Worm (Caenorhabditis elegans) whole organism, L1 larva: ENCODE results near the gene ndua-12.

Experiments used
- C04F5.9 ChIP-seq: sonication (generic microtip); optimal IDR thresholded peaks from 2 replicates; lab custom pipeline; 2016; ENCODE audit warnings: missing genetic modification characterization, missing compliant biosample characterization
- C16A3.4 ChIP-seq: fragments of 150-350 bp; optimal IDR thresholded peaks from 2 replicates; lab custom pipeline; 2014; ENCODE audit warnings: missing biosample characterization, missing genetic modification characterization
- C34B4.2 ChIP-seq: sonication (generic microtip); optimal IDR thresholded peaks from 2 replicates; lab custom pipeline; 2017; ENCODE audit warnings: mild to moderate bottlenecking, missing genetic modification characterization, missing compliant biosample characterization
- F16B12.6 ChIP-seq: fragments of 150-350 bp; optimal IDR thresholded peaks from 2 replicates; lab custom pipeline; 2014; ENCODE audit warnings: missing biosample characterization, missing genetic modification characterization
- Y116A8C.19 ChIP-seq: sonication (generic microtip); optimal IDR thresholded peaks from 2 replicates; lab custom pipeline; 2016; ENCODE audit warnings: missing compliant biosample characterization, missing genetic modification characterization, borderline replicate concordance
- alr-1 ChIP-seq: fragments of 200-800 bp; sonication (Bioruptor generic); optimal IDR thresholded peaks from 2 replicates; lab custom pipeline; 2018; ENCODE audit warnings: borderline replicate concordance, mild to moderate bottlenecking, missing genetic modification characterization, missing compliant biosample characterization
- ama-1 ChIP-seq: fragments of 150-350 bp; optimal IDR thresholded peaks from 2 replicates; lab custom pipeline; 2014
- blmp-1 ChIP-seq: fragments of 150-350 bp; optimal IDR thresholded peaks from 2 replicates; lab custom pipeline; 2014; ENCODE audit warnings: missing biosample characterization, missing genetic modification characterization
- ceh-8 ChIP-seq: fragments of 200-800 bp; sonication (Bioruptor generic); optimal IDR thresholded peaks from 2 replicates; lab custom pipeline; 2018; ENCODE audit warnings: mild to moderate bottlenecking, missing genetic modification characterization, moderate library complexity, missing compliant biosample characterization
- ceh-88 ChIP-seq: fragments of 200-800 bp; sonication (Bioruptor generic); IDR thresholded peaks from 2 replicates; pipeline ENCODE4 v1.3.6; 2022; ENCODE audit warnings: missing genetic modification characterization, missing compliant biosample characterization
- ces-1 ChIP-seq: fragments of 150-350 bp; optimal IDR thresholded peaks from 2 replicates; lab custom pipeline; 2014; ENCODE audit warnings: missing biosample characterization, missing genetic modification reagents, missing genetic modification characterization
- dpl-1 ChIP-seq, 3 experiments: fragments of 150-350 bp in 2 of 3; sonication (generic microtip) in 1 of 3; optimal IDR thresholded peaks; 2 replicates each; lab custom pipeline; 2014 to 2017; ENCODE audit warnings: missing biosample characterization in 3 of 3, missing genetic modification characterization in 3 of 3, missing genetic modification reagents in 3 of 3
- dsc-1 ChIP-seq: sonication (generic microtip); optimal IDR thresholded peaks from 2 replicates; lab custom pipeline; 2016; ENCODE audit warnings: mild to moderate bottlenecking, missing genetic modification characterization, missing compliant biosample characterization
- efl-1 ChIP-seq, 4 experiments: fragments of 150-350 bp; optimal IDR thresholded peaks in 3 of 4; peaks in 1 of 4; 1 replicate in 1 of 4; 2 replicates in 3 of 4; lab custom pipeline; 2014; ENCODE audit warnings: missing biosample characterization in 2 of 4, missing genetic modification characterization in 2 of 4, missing genetic modification reagents in 2 of 4
- efl-3 ChIP-seq: fragments of 200-800 bp; sonication (Bioruptor generic); optimal IDR thresholded peaks from 2 replicates; lab custom pipeline; 2018; ENCODE audit warnings: mild to moderate bottlenecking, missing genetic modification characterization, missing compliant biosample characterization
- egl-27 ChIP-seq, 2 experiments: fragments of 150-350 bp in 1 of 2; sonication (generic microtip); optimal IDR thresholded peaks; 3 replicates each; lab custom pipeline; 2017 to 2018; ENCODE audit warnings: missing biosample characterization in 2 of 2, missing genetic modification characterization in 2 of 2, missing genetic modification reagents in 2 of 2
- elt-2 ChIP-seq: sonication (generic microtip); optimal IDR thresholded peaks from 2 replicates; lab custom pipeline; 2016; ENCODE audit warnings: missing genetic modification characterization, mild to moderate bottlenecking, inconsistent platforms, missing compliant biosample characterization, missing genetic modification reagents
- ets-5 ChIP-seq: fragments of 200-800 bp; sonication (Bioruptor generic); IDR thresholded peaks from 2 replicates; pipeline ENCODE4 v1.3.6; 2022; ENCODE audit warnings: missing genetic modification characterization, missing compliant biosample characterization
- fkh-10 ChIP-seq: sonication (generic microtip); optimal IDR thresholded peaks from 2 replicates; lab custom pipeline; 2017; ENCODE audit warnings: missing biosample characterization, missing genetic modification reagents, missing genetic modification characterization
- fkh-8 ChIP-seq: sonication (generic microtip); optimal IDR thresholded peaks from 2 replicates; lab custom pipeline; 2016; ENCODE audit warnings: mild to moderate bottlenecking, missing genetic modification characterization, missing compliant biosample characterization
- fos-1 ChIP-seq: fragments of 150-350 bp; optimal IDR thresholded peaks from 2 replicates; lab custom pipeline; 2014; ENCODE audit warnings: missing biosample characterization, missing genetic modification characterization
- grh-1 ChIP-seq: fragments of 200-800 bp; sonication (Bioruptor generic); IDR thresholded peaks from 2 replicates; pipeline ENCODE4 v1.3.6; 2022; ENCODE audit warnings: missing genetic modification reagents, missing genetic modification characterization, missing compliant biosample characterization
- hlh-17 ChIP-seq: fragments of 200-800 bp; sonication (Bioruptor generic); optimal IDR thresholded peaks from 2 replicates; lab custom pipeline; 2018; ENCODE audit warnings: missing genetic modification characterization, mild to moderate bottlenecking, missing compliant biosample characterization, moderate library complexity, borderline replicate concordance
- hlh-4 ChIP-seq: sonication (generic microtip); optimal IDR thresholded peaks from 2 replicates; lab custom pipeline; 2016; ENCODE audit warnings: mild to moderate bottlenecking, missing genetic modification characterization, missing compliant biosample characterization
- jun-1 ChIP-seq: fragments of 150-350 bp; optimal IDR thresholded peaks from 2 replicates; lab custom pipeline; 2014; ENCODE audit warnings: missing biosample characterization, missing genetic modification reagents, missing genetic modification characterization
- lin-14 ChIP-seq: fragments of 200-800 bp; sonication (Bioruptor generic); optimal IDR thresholded peaks from 2 replicates; lab custom pipeline; 2018; ENCODE audit warnings: mild to moderate bottlenecking, missing genetic modification characterization, moderate library complexity, missing compliant biosample characterization
- lin-15B ChIP-seq: fragments of 150-350 bp; sonication (generic microtip); optimal IDR thresholded peaks from 3 replicates; lab custom pipeline; 2014; ENCODE audit warnings: missing biosample characterization, missing genetic modification characterization
- lin-35 ChIP-seq, 2 experiments: fragments of 150-350 bp; optimal IDR thresholded peaks; 2 replicates each; lab custom pipeline; 2014; ENCODE audit warnings: missing biosample characterization in 2 of 2, missing genetic modification characterization in 2 of 2, missing genetic modification reagents in 2 of 2
- lsy-2 ChIP-seq, 2 experiments: fragments of 150-350 bp; optimal IDR thresholded peaks; 2 replicates each; lab custom pipeline; 2014; ENCODE audit warnings: missing biosample characterization in 2 of 2, missing genetic modification characterization in 2 of 2
- mdl-1 ChIP-seq, 2 experiments: fragments of 150-350 bp; optimal IDR thresholded peaks; 2 replicates each; lab custom pipeline; 2014 to 2017; ENCODE audit warnings: missing biosample characterization in 2 of 2, missing genetic modification characterization in 2 of 2, inconsistent platforms in 1 of 2
- mef-2 ChIP-seq: fragments of 150-350 bp; optimal IDR thresholded peaks from 2 replicates; lab custom pipeline; 2014; ENCODE audit warnings: missing biosample characterization, missing genetic modification characterization
- nhr-12 ChIP-seq: sonication (generic microtip); optimal IDR thresholded peaks from 2 replicates; lab custom pipeline; 2017; ENCODE audit warnings: missing biosample characterization, missing genetic modification characterization
- nhr-20 ChIP-seq: sonication (generic microtip); optimal IDR thresholded peaks from 2 replicates; lab custom pipeline; 2016; ENCODE audit warnings: mild to moderate bottlenecking, missing genetic modification characterization, missing compliant biosample characterization
- nhr-28 ChIP-seq: fragments of 150-350 bp; optimal IDR thresholded peaks from 2 replicates; lab custom pipeline; 2014; ENCODE audit warnings: missing biosample characterization, missing genetic modification characterization
- nhr-47 ChIP-seq: sonication (generic microtip); optimal IDR thresholded peaks from 2 replicates; lab custom pipeline; 2016; ENCODE audit warnings: mild to moderate bottlenecking, missing genetic modification characterization, moderate library complexity, missing compliant biosample characterization
- nhr-76 ChIP-seq: sonication (generic microtip); optimal IDR thresholded peaks from 2 replicates; lab custom pipeline; 2017; ENCODE audit warnings: missing biosample characterization, missing genetic modification characterization
- nhr-84 ChIP-seq: sonication (generic microtip); optimal IDR thresholded peaks from 2 replicates; lab custom pipeline; 2017; ENCODE audit warnings: missing biosample characterization, missing genetic modification characterization
- nhr-90 ChIP-seq: sonication (generic microtip); optimal IDR thresholded peaks from 2 replicates; lab custom pipeline; 2016; ENCODE audit warnings: mild to moderate bottlenecking, missing genetic modification characterization, missing compliant biosample characterization; ENCODE audit not compliant: poor library complexity
- pqm-1 ChIP-seq: sonication (generic microtip); optimal IDR thresholded peaks from 3 replicates; lab custom pipeline; 2017; ENCODE audit warnings: missing biosample characterization, missing genetic modification characterization
- skn-1 ChIP-seq: fragments of 150-350 bp; optimal IDR thresholded peaks from 2 replicates; lab custom pipeline; 2014; ENCODE audit warnings: missing biosample characterization, missing genetic modification characterization
- snpc-4 ChIP-seq: fragments of 150-350 bp; optimal IDR thresholded peaks from 2 replicates; lab custom pipeline; 2014; ENCODE audit warnings: missing biosample characterization, missing genetic modification characterization
- sup-37 ChIP-seq: fragments of 200-800 bp; sonication (Bioruptor generic); optimal IDR thresholded peaks from 2 replicates; lab custom pipeline; 2018; ENCODE audit warnings: mild to moderate bottlenecking, missing genetic modification characterization, missing compliant biosample characterization
- swsn-7 ChIP-seq: sonication (generic microtip); optimal IDR thresholded peaks from 2 replicates; lab custom pipeline; 2016; ENCODE audit warnings: missing genetic modification characterization, missing compliant biosample characterization
- tbx-2 ChIP-seq: sonication (generic microtip); optimal IDR thresholded peaks from 2 replicates; lab custom pipeline; 2016; ENCODE audit warnings: missing genetic modification characterization, missing compliant biosample characterization
- unc-98 ChIP-seq: fragments of 200-800 bp; sonication (Bioruptor generic); IDR thresholded peaks from 2 replicates; pipeline ENCODE4 v1.3.6; 2022; ENCODE audit warnings: missing genetic modification characterization, missing compliant biosample characterization
- vab-15 ChIP-seq: sonication (generic microtip); optimal IDR thresholded peaks from 2 replicates; lab custom pipeline; 2017; ENCODE audit warnings: missing genotype, mild to moderate bottlenecking, missing genetic modification characterization, missing compliant biosample characterization
- ztf-4 ChIP-seq: fragments of 150-350 bp; optimal IDR thresholded peaks from 2 replicates; lab custom pipeline; 2014; ENCODE audit warnings: missing biosample characterization, missing genetic modification characterization

The ndua-12 gene

DNA sequence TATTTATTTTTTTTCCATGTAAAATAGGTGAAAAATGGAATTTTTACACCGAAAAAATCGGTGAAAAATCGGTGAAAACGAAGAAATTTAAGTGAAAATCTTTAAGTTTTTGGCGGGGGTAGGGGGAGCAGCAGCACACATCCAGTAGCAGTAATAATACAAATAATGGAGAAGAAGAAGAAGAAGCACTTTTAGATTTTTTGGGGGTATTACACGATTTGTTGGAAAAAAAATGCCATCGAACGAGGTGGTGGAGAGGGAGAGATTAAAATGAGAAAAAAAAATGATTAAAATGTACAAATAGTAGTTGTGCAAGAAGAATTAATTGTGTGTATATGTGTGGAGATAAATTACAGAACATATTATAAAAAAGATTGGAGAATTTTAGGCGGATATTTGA is 41.5 kb downstream of the ndua-12 start:
- TF ChIP-seq elt-2 (tag; lab: Kevin White, UChicago) (no peak), efl-1 (optimal IDR thresholded peaks at IDR 0.05; lab: Kevin White, UChicago) (no peak), efl-1 (GFP tag; optimal IDR thresholded peaks at IDR 0.05 in 1 of 2; lab: Kevin White, UChicago) (peak in 1 of 2 experiments; percentile 38)

DNA sequence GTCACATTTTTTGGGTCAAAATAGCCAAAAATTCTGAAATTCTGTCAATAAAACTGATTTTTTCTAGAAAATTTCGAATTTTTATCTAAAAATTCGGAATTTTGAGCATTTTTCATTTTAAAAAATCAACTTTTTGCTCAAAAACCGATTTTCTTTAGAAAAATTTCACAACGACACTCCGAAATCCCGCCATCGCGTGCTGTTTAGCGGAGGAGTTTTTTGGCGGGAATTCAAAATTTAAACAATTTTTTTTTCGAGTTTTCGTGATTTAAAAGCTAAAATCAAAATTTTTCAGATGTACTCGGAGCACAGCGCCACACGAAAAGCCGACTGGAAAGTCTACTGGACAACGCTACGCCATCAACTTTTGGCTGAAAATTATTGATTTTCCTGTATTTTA is 41.9 kb downstream of the ndua-12 start:
- TF ChIP-seq Y116A8C.19 (tag; lab: Kevin White, UChicago) = no peak
- no peak for TF ChIP-seq hlh-17 (GFP tag; lab: Kevin White, UChicago)
- no peak for TF ChIP-seq C16A3.4 (tag; lab: Kevin White, UChicago)
- no peak for TF ChIP-seq C04F5.9 (tag; lab: Kevin White, UChicago)
- TF ChIP-seq dpl-1 (GFP tag; optimal IDR thresholded peaks at IDR 0.05; lab: Kevin White, UChicago) = peak; percentile 23 to 69 (median 36)
- TF ChIP-seq vab-15 (tag; lab: Kevin White, UChicago) = no peak
- peak; percentile 64 to 85 for TF ChIP-seq efl-1 (optimal IDR thresholded peaks at IDR 0.05; lab: Kevin White, UChicago)
- TF ChIP-seq efl-1 (GFP tag; optimal IDR thresholded peaks at IDR 0.05 in 1 of 2; lab: Kevin White, UChicago) = peak; percentile 74 to 95
- TF ChIP-seq lin-14 (GFP tag; lab: Kevin White, UChicago) = no peak
- TF ChIP-seq efl-3 (GFP tag; lab: Kevin White, UChicago) = no peak
- no peak for TF ChIP-seq nhr-84
- TF ChIP-seq jun-1 (tag; lab: Kevin White, UChicago) = no peak
- TF ChIP-seq lsy-2 (tag; optimal IDR thresholded peaks at IDR 0.05; lab: Kevin White, UChicago) = no peak
- TF ChIP-seq mdl-1 (tag; optimal IDR thresholded peaks at IDR 0.05; lab: Kevin White, UChicago) = no peak
- TF ChIP-seq nhr-12 (tag; lab: Kevin White, UChicago) = no peak
- TF ChIP-seq grh-1 (GFP tag; lab: Robert Waterston, UW) = no peak
- no peak for TF ChIP-seq sup-37 (GFP tag; lab: Kevin White, UChicago)
- TF ChIP-seq lin-35 (GFP tag; optimal IDR thresholded peaks at IDR 0.05; lab: Kevin White, UChicago) = peak; percentile 39 to 40
- TF ChIP-seq hlh-4 (tag; lab: Kevin White, UChicago) = no peak
- TF ChIP-seq egl-27 (tag; optimal IDR thresholded peaks at IDR 0.05; lab: Kevin White, UChicago) = no peak
- no peak for TF ChIP-seq mef-2 (tag; lab: Kevin White, UChicago)
- no peak for TF ChIP-seq alr-1 (tag; lab: Kevin White, UChicago)
- no peak for TF ChIP-seq nhr-90 (tag; lab: Kevin White, UChicago)
- no peak for TF ChIP-seq ets-5
- no peak for TF ChIP-seq unc-98 (GFP tag; lab: Robert Waterston, UW)
- no peak for TF ChIP-seq blmp-1 (tag; lab: Kevin White, UChicago)
- TF ChIP-seq ceh-8 = no peak
- TF ChIP-seq, all 84 proteins: peak for 3

DNA sequence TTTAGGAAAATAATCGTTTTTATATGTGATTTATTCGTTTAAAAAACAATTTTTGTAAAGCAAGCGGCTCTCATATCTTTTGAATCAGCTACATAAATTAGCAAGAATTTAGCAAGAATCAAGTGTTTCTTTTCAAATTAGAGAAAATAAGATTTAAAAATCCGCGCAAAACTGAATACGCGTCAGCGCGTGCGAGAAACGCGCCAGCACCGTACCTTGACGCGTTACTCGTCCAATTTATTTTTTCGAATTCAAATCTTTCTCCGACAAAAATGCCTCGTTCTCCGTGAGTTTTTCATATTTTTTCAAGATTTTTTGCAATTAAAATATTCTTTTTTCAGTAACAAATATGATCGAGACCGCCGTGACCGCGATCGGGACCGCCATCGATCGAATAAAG is 43.4 kb downstream of the ndua-12 start, which contains the start of gene Y94H6A.3:
Gene Y94H6A.3 (plus strand): TSS at position 232 of the 400 bp plus-strand sequence.
- TF ChIP-seq pqm-1 (tag; lab: Kevin White, UChicago) (no peak), ceh-8 (peak; percentile 87), skn-1 (tag; lab: Kevin White, UChicago) (peak; percentile 92), snpc-4 (tag; lab: Kevin White, UChicago) (peak; percentile 77), dpl-1 (GFP tag; optimal IDR thresholded peaks at IDR 0.05; lab: Kevin White, UChicago) (peak; percentile 99), swsn-7 (tag; lab: Kevin White, UChicago) (peak; percentile 94), lin-15B (tag; lab: Kevin White, UChicago) (peak; percentile 95), fkh-8 (tag; lab: Kevin White, UChicago) (peak; percentile 87), lsy-2 (tag; optimal IDR thresholded peaks at IDR 0.05; lab: Kevin White, UChicago) (peak; percentile 96), C34B4.2 (tag; lab: Kevin White, UChicago) (peak; percentile 65), ama-1 (lab: Kevin White, UChicago) (peak; percentile 51), fkh-10 (GFP tag; lab: Kevin White, UChicago) (peak; percentile 63), elt-2 (tag; lab: Kevin White, UChicago) (peak; percentile 68), grh-1 (GFP tag; lab: Robert Waterston, UW) (peak; percentile 92), ceh-88 (peak; percentile 66), nhr-90 (tag; lab: Kevin White, UChicago) (peak; percentile 93), nhr-84 (no peak), ztf-4 (tag; lab: Kevin White, UChicago) (peak; percentile 65), dsc-1 (peak; percentile 96), fos-1 (tag; lab: Kevin White, UChicago) (peak; percentile 85), tbx-2 (peak; percentile 94), nhr-47 (tag; lab: Kevin White, UChicago) (peak; percentile 97), ces-1 (no peak), lin-14 (GFP tag; lab: Kevin White, UChicago) (no peak), F16B12.6 (tag; lab: Kevin White, UChicago) (peak; percentile 69), nhr-28 (tag; lab: Kevin White, UChicago) (no peak), jun-1 (tag; lab: Kevin White, UChicago) (peak; percentile 91), nhr-20 (peak; percentile 91), nhr-76 (tag; lab: Kevin White, UChicago) (no peak)
